Worm (Caenorhabditis elegans) whole organism, late embryonic: ENCODE data around the gene lmd-4.

Experiments
- C08G9.2 ChIP-seq: sonication (generic microtip); optimal IDR thresholded peaks from 2 replicates; lab custom pipeline; 2016; ENCODE audit warnings: mild to moderate bottlenecking, missing genetic modification characterization, moderate library complexity, missing compliant biosample characterization
- C38D4.7 ChIP-seq: fragments of 200-800 bp; sonication (Bioruptor generic); optimal IDR thresholded peaks from 2 replicates; lab custom pipeline; 2018; ENCODE audit warnings: mild to moderate bottlenecking, missing genetic modification characterization, moderate library complexity, missing compliant biosample characterization
- K09A11.1 ChIP-seq: sonication (generic microtip); optimal IDR thresholded peaks from 2 replicates; lab custom pipeline; 2017; ENCODE audit warnings: antibody characterized with exemption, mild to moderate bottlenecking, missing genetic modification characterization, missing compliant biosample characterization; ENCODE audit not compliant: insufficient read depth
- T23F11.4 ChIP-seq: fragments of 200-800 bp; sonication (Bioruptor generic); optimal IDR thresholded peaks from 2 replicates; lab custom pipeline; 2018; ENCODE audit warnings: mild to moderate bottlenecking, missing genetic modification characterization, missing compliant biosample characterization
- Y22D7AL.16 ChIP-seq: sonication (generic microtip); optimal IDR thresholded peaks from 2 replicates; lab custom pipeline; 2016; ENCODE audit warnings: missing genetic modification characterization, missing compliant biosample characterization
- ama-1 ChIP-seq: fragments of 150-350 bp; optimal IDR thresholded peaks from 2 replicates; lab custom pipeline; 2014
- ceh-14 ChIP-seq: sonication (generic microtip); optimal IDR thresholded peaks from 2 replicates; lab custom pipeline; 2016; ENCODE audit warnings: missing genotype, missing genetic modification characterization, missing compliant biosample characterization
- ceh-19 ChIP-seq: fragments of 200-800 bp; sonication (Bioruptor generic); optimal IDR thresholded peaks from 2 replicates; lab custom pipeline; 2018; ENCODE audit warnings: mild to moderate bottlenecking, missing genetic modification characterization, missing compliant biosample characterization
- ceh-34 ChIP-seq: sonication (generic microtip); optimal IDR thresholded peaks from 2 replicates; lab custom pipeline; 2016; ENCODE audit warnings: mild to moderate bottlenecking, missing genetic modification characterization, missing compliant biosample characterization
- ceh-45 ChIP-seq: fragments of 200-800 bp; sonication (Bioruptor generic); IDR thresholded peaks from 2 replicates; pipeline ENCODE4 v1.3.6; 2022; ENCODE audit warnings: missing genetic modification reagents, missing genetic modification characterization, missing compliant biosample characterization
- che-1 ChIP-seq: sonication (generic microtip); optimal IDR thresholded peaks from 2 replicates; lab custom pipeline; 2016; ENCODE audit warnings: mild to moderate bottlenecking, missing genetic modification characterization, missing compliant biosample characterization
- dmd-4 ChIP-seq: sonication (generic microtip); optimal IDR thresholded peaks from 2 replicates; lab custom pipeline; 2016; ENCODE audit warnings: borderline replicate concordance, missing genetic modification characterization, missing compliant biosample characterization
- dve-1 ChIP-seq: sonication (generic microtip); optimal IDR thresholded peaks from 2 replicates; lab custom pipeline; 2017; ENCODE audit warnings: antibody characterized with exemption, mild to moderate bottlenecking, missing genetic modification characterization, missing compliant biosample characterization
- fkh-10 ChIP-seq: fragments of 150-350 bp; optimal IDR thresholded peaks from 2 replicates; lab custom pipeline; 2014; ENCODE audit warnings: missing biosample characterization, missing genetic modification reagents, missing genetic modification characterization
- fkh-6 ChIP-seq: sonication (generic microtip); optimal IDR thresholded peaks from 2 replicates; lab custom pipeline; 2016; ENCODE audit warnings: missing genetic modification characterization, missing compliant biosample characterization
- gmeb-2 ChIP-seq: sonication (generic microtip); optimal IDR thresholded peaks from 2 replicates; lab custom pipeline; 2016; ENCODE audit warnings: missing genetic modification characterization, inconsistent platforms, missing compliant biosample characterization
- hlh-15 ChIP-seq: sonication (generic microtip); optimal IDR thresholded peaks from 2 replicates; lab custom pipeline; 2016; ENCODE audit warnings: missing genetic modification characterization, missing compliant biosample characterization
- hlh-30 ChIP-seq: sonication (generic microtip); optimal IDR thresholded peaks from 2 replicates; lab custom pipeline; 2017; ENCODE audit warnings: antibody characterized with exemption, missing genetic modification characterization, missing compliant biosample characterization; ENCODE audit not compliant: insufficient read depth
- lin-11 ChIP-seq: fragments of 200-800 bp; sonication (Bioruptor generic); optimal IDR thresholded peaks from 2 replicates; lab custom pipeline; 2018; ENCODE audit warnings: mild to moderate bottlenecking, missing genetic modification characterization, missing compliant biosample characterization
- madf-2 ChIP-seq: sonication (generic microtip); optimal IDR thresholded peaks from 2 replicates; lab custom pipeline; 2017; ENCODE audit warnings: missing genetic modification characterization, missing compliant biosample characterization
- mec-3 ChIP-seq: sonication (generic microtip); optimal IDR thresholded peaks from 2 replicates; lab custom pipeline; 2016; ENCODE audit warnings: borderline replicate concordance, missing genetic modification characterization, missing compliant biosample characterization
- nhr-11 ChIP-seq: fragments of 150-350 bp; optimal IDR thresholded peaks from 2 replicates; lab custom pipeline; 2014; ENCODE audit warnings: missing biosample characterization, missing genetic modification characterization
- pag-3 ChIP-seq: sonication (generic microtip); optimal IDR thresholded peaks from 2 replicates; lab custom pipeline; 2016; ENCODE audit warnings: missing compliant biosample characterization, missing genetic modification characterization, borderline replicate concordance
- pax-1 ChIP-seq: fragments of 150-350 bp; optimal IDR thresholded peaks from 2 replicates; lab custom pipeline; 2014; ENCODE audit warnings: missing biosample characterization, missing genetic modification characterization
- pha-2 ChIP-seq: sonication (generic microtip); optimal IDR thresholded peaks from 2 replicates; lab custom pipeline; 2017; ENCODE audit warnings: mild to moderate bottlenecking, missing genetic modification characterization, missing compliant biosample characterization
- pha-4 ChIP-seq: fragments of 150-350 bp; optimal IDR thresholded peaks from 2 replicates; lab custom pipeline; 2018; ENCODE audit warnings: missing biosample characterization, missing genetic modification reagents, missing genetic modification characterization
- pros-1 ChIP-seq: fragments of 150-350 bp; optimal IDR thresholded peaks from 2 replicates; lab custom pipeline; 2014; ENCODE audit warnings: missing biosample characterization, missing genetic modification reagents, missing genetic modification characterization
- ref-2 ChIP-seq: sonication (generic microtip); optimal IDR thresholded peaks from 2 replicates; lab custom pipeline; 2016; ENCODE audit warnings: missing genetic modification characterization, missing compliant biosample characterization
- rnt-1 ChIP-seq: sonication (generic microtip); optimal IDR thresholded peaks from 2 replicates; lab custom pipeline; 2016; ENCODE audit warnings: missing genetic modification characterization, missing compliant biosample characterization
- sdc-2 ChIP-seq: sonication (generic microtip); optimal IDR thresholded peaks from 2 replicates; lab custom pipeline; 2016; ENCODE audit warnings: missing genotype, missing genetic modification characterization, missing compliant biosample characterization
- sox-2 ChIP-seq: fragments of 200-800 bp; sonication (Bioruptor generic); IDR thresholded peaks from 2 replicates; pipeline ENCODE4 v1.3.6; 2022; ENCODE audit warnings: missing genetic modification reagents, missing genetic modification characterization, missing compliant biosample characterization
- sox-4 ChIP-seq: sonication (generic microtip); optimal IDR thresholded peaks from 2 replicates; lab custom pipeline; 2017; ENCODE audit warnings: mild to moderate bottlenecking, missing genetic modification characterization, inconsistent platforms, missing compliant biosample characterization
- tbx-2 ChIP-seq: sonication (generic microtip); optimal IDR thresholded peaks from 2 replicates; lab custom pipeline; 2016; ENCODE audit warnings: missing genetic modification characterization, missing compliant biosample characterization
- tbx-7 ChIP-seq: sonication (generic microtip); optimal IDR thresholded peaks from 2 replicates; lab custom pipeline; 2016; ENCODE audit warnings: missing genotype, missing genetic modification characterization, missing compliant biosample characterization
- ttx-3 ChIP-seq: sonication (generic microtip); optimal IDR thresholded peaks from 2 replicates; lab custom pipeline; 2016; ENCODE audit warnings: missing genetic modification reagents, missing genetic modification characterization, missing compliant biosample characterization
- unc-3 ChIP-seq, 2 experiments: fragments of 200-800 bp in 1 of 2; sonication (Bioruptor generic) in 1 of 2; sonication (generic microtip) in 1 of 2; conservative IDR thresholded peaks in 1 of 2; optimal IDR thresholded peaks in 1 of 2; 2 replicates each; pipeline versions ENCODE4 v1.3.6 to Lab custom; 2016 to 2022; ENCODE audit warnings: missing compliant biosample characterization in 2 of 2, missing genetic modification characterization in 2 of 2, missing genetic modification reagents in 1 of 2
- unc-42 ChIP-seq: sonication (generic microtip); optimal IDR thresholded peaks from 2 replicates; lab custom pipeline; 2016; ENCODE audit warnings: missing genotype, missing genetic modification characterization, missing compliant biosample characterization
- unc-55 ChIP-seq: sonication (generic microtip); optimal IDR thresholded peaks from 2 replicates; lab custom pipeline; 2017; ENCODE audit warnings: missing biosample characterization, missing genetic modification reagents, missing genetic modification characterization
- unc-86 ChIP-seq: sonication (generic microtip); optimal IDR thresholded peaks from 2 replicates; lab custom pipeline; 2016; ENCODE audit warnings: missing genetic modification characterization, missing compliant biosample characterization
- zip-5 ChIP-seq: sonication (generic microtip); optimal IDR thresholded peaks from 2 replicates; lab custom pipeline; 2016; ENCODE audit warnings: missing genetic modification characterization, missing compliant biosample characterization
- ztf-16 ChIP-seq: sonication (generic microtip); optimal IDR thresholded peaks from 2 replicates; lab custom pipeline; 2017; ENCODE audit warnings: missing genetic modification characterization, missing compliant biosample characterization

The lmd-4 gene

ce11 chrV:7295270-7295669 lies 25.5 kb downstream of the lmd-4 start, which contains the start of gene F07G11.4:
Gene F07G11.4 (minus strand): TSS chrV:7295370.
- no peak for TF ChIP-seq hlh-15

- no peak for TF ChIP-seq K09A11.1 (tag; lab: Kevin White, UChicago)
- no peak for TF ChIP-seq sox-2 (GFP tag; lab: Robert Waterston, UW)
- TF ChIP-seq C08G9.2 (tag; lab: Kevin White, UChicago), result no peak
- no peak for TF ChIP-seq ztf-16
- no peak for TF ChIP-seq pha-2 (tag; lab: Kevin White, UChicago)
- TF ChIP-seq dve-1 (tag; lab: Kevin White, UChicago), result no peak
- no peak for TF ChIP-seq ceh-45 (GFP tag; lab: Robert Waterston, UW)
- no peak for TF ChIP-seq C38D4.7 (GFP tag; lab: Kevin White, UChicago)
- no peak for TF ChIP-seq fkh-6 (tag; lab: Kevin White, UChicago)
- TF ChIP-seq unc-55, result no peak
- no peak for TF ChIP-seq sox-4 (tag; lab: Kevin White, UChicago)
- TF ChIP-seq fkh-10 (GFP tag; lab: Kevin White, UChicago), result no peak
- TF ChIP-seq ceh-19 (GFP tag; lab: Kevin White, UChicago), result no peak
- TF ChIP-seq ama-1, result no peak
- no peak for TF ChIP-seq pax-1 (tag; lab: Kevin White, UChicago)
Measured at ce11 chrV:7288699-7289098, 32.1 kb downstream of the lmd-4 start, which contains the start of gene C13A2.1. Gene C13A2.1 (plus strand): TSS chrV:7288999.

- TF ChIP-seq ttx-3 (tag; lab: Kevin White, UChicago) (no peak), mec-3 (tag; lab: Kevin White, UChicago) (no peak), fkh-6 (tag; lab: Kevin White, UChicago) (no peak), madf-2 (no peak), pax-1 (tag; lab: Kevin White, UChicago) (no peak), pha-4 (tag; lab: Kevin White, UChicago) (no peak), ref-2 (no peak), pag-3 (tag; lab: Kevin White, UChicago) (no peak), ceh-14 (tag; lab: Kevin White, UChicago) (no peak)
Measured at ce11 chrV:7282037-7282436, 38.8 kb downstream of the lmd-4 start, which contains the start of gene C13A2.3. Gene C13A2.3 (plus strand): TSS chrV:7282337.

- TF ChIP-seq gmeb-2 (tag; lab: Kevin White, UChicago) (no peak), unc-42 (tag; lab: Kevin White, UChicago) (no peak), ceh-34 (tag; lab: Kevin White, UChicago) (no peak), dmd-4 (tag; lab: Kevin White, UChicago) (no peak), C08G9.2 (tag; lab: Kevin White, UChicago) (no peak), hlh-30 (tag; lab: Kevin White, UChicago) (no peak), sdc-2 (no peak), Y22D7AL.16 (tag; lab: Kevin White, UChicago) (no peak), ztf-16 (no peak), tbx-7 (tag; lab: Kevin White, UChicago) (no peak), rnt-1 (no peak), tbx-2 (no peak), lin-11 (tag; lab: Kevin White, UChicago) (no peak), zip-5 (tag; lab: Kevin White, UChicago) (no peak)
Measured at ce11 chrV:7279090-7279489, 41.7 kb downstream of the lmd-4 start, which contains the start of gene C13A2.4. Gene C13A2.4 (plus strand): TSS chrV:7279390.

- no peak for TF ChIP-seq che-1
- no peak for TF ChIP-seq T23F11.4
- no peak for TF ChIP-seq unc-3 (GFP tag; conservative IDR thresholded peaks at IDR 0.05; lab: Robert Waterston, UW)
- TF ChIP-seq unc-3 (tag; optimal IDR thresholded peaks at IDR 0.05; lab: Kevin White, UChicago), result no peak
- TF ChIP-seq tbx-7 (tag; lab: Kevin White, UChicago), result no peak
- TF ChIP-seq unc-86 (tag; lab: Kevin White, UChicago), result no peak
- TF ChIP-seq ref-2, result no peak
- no peak for TF ChIP-seq lin-11 (tag; lab: Kevin White, UChicago)
- no peak for TF ChIP-seq pros-1 (tag; lab: Kevin White, UChicago)
- no peak for TF ChIP-seq rnt-1
- no peak for TF ChIP-seq nhr-11 (tag; lab: Kevin White, UChicago)
- TF ChIP-seq, all 69 proteins: peak for 0
Measured at ce11 chrV:7275491-7275890, 45.3 kb downstream of the lmd-4 start, which contains the start of gene C13A2.5. Gene C13A2.5 (plus strand): TSS chrV:7275791.
